Fruit fly (Drosophila melanogaster) S2 (cell line): ENCODE data around the gene abd-A.

Experiments
- CG8478 ChIP-seq: fragments of >200 bp; optimal IDR thresholded peaks from 2 replicates; lab custom pipeline; 2018
- CTCF ChIP-seq, 2 experiments: fragments of >200 bp; optimal IDR thresholded peaks; 2 replicates each; lab custom pipeline; 2018

DNA sequence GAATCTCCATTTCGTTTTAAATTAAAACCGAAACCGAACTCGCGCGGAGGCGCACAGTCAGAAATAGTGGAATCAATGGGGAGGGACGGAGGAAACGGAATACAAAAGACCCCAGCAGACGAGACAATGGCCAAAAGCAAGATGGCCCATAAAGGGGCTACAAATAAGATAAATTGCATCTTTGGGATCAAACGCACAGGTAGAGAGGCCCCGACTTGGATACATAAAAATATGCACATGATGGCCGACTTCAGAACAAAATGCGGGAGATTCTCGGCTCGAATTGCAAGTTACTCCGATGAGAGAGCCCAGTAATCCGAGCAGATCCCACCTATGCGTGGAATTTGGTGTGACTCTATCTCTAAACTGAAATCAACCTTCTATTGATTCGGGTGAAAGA lies 28.4 kb downstream of the abd-A start:
- no peak for TF ChIP-seq CG8478 (lab: Kevin White, UChicago)
- TF ChIP-seq CTCF (optimal IDR thresholded peaks at IDR 0.05; lab: Kevin White, UChicago): no peak
